Worm (Caenorhabditis elegans): ENCODE measurements around the gene nhr-36.

ce11 chrV:9287460-9287859, 26.1 kb upstream of the nhr-36 start, which contains the start of gene lron-2:
- TF ChIP-seq zag-1 (tag; optimal IDR thresholded peaks at IDR 0.05) (no peak), lin-39 (tag; optimal IDR thresholded peaks at IDR 0.05) (no peak), lsy-2 (tag; optimal IDR thresholded peaks at IDR 0.05) (no peak), nhr-12 (tag; optimal IDR thresholded peaks at IDR 0.05) (no peak), nhr-11 (tag; optimal IDR thresholded peaks at IDR 0.05) (no peak), elt-3 (tag; optimal IDR thresholded peaks at IDR 0.05) (no peak), fos-1 (tag; optimal IDR thresholded peaks at IDR 0.05) (no peak), jun-1 (tag; optimal IDR thresholded peaks at IDR 0.05) (no peak), unc-62 (GFP tag; optimal IDR thresholded peaks at IDR 0.05) (no peak), unc-86 (tag; optimal IDR thresholded peaks at IDR 0.05) (no peak), nhr-20 (tag; optimal IDR thresholded peaks at IDR 0.05) (no peak), pqm-1 (tag; optimal IDR thresholded peaks at IDR 0.05) (no peak)
